Worm (Caenorhabditis elegans): ENCODE results near the gene clec-265.

ce11 chrX:3059299-3059698 lies 27.7 kb downstream of the clec-265 start, which contains the start of gene rsef-1:
- TF ChIP-seq F57A8.1 (GFP tag; optimal IDR thresholded peaks at IDR 0.05) (no peak), snpc-4 (GFP tag; optimal IDR thresholded peaks at IDR 0.05) (no peak), snpc-4 (tag; optimal IDR thresholded peaks at IDR 0.05) (no peak), ztf-22 (GFP tag; optimal IDR thresholded peaks at IDR 0.05) (no peak), tbx-9 (tag; optimal IDR thresholded peaks at IDR 0.05; ENCODE audit: borderline replicate concordance) (no peak), gei-17 (GFP tag; optimal IDR thresholded peaks at IDR 0.05) (no peak), C06A6.2 (GFP tag; conservative IDR thresholded peaks at IDR 0.05) (no peak), F23B12.7 (tag; optimal IDR thresholded peaks at IDR 0.05; ENCODE audit: insufficient read depth) (no peak), repo-1 (tag; optimal IDR thresholded peaks at IDR 0.05) (no peak), unc-130 (GFP tag; optimal IDR thresholded peaks at IDR 0.05) (no peak), lag-1 (GFP tag; IDR thresholded peaks at IDR 0.05) (no peak), nfya-2 (GFP tag; IDR thresholded peaks at IDR 0.05) (no peak)

All from whole organism, young adult.